Fruit fly (Drosophila melanogaster) whole organism, pupa: ENCODE data around the gene mRpL45.
A peak's percentile ranks its signal among the peaks of the same experiment; 100 is the strongest.

Source experiments
- CG10348 ChIP-seq: fragments of 200-800 bp; sonication (Bioruptor generic); IDR thresholded peaks from 2 replicates; pipeline ENCODE4 v1.3.6; 2022; ENCODE audit warnings: missing biosample characterization, missing genetic modification characterization
- CG12605 ChIP-seq: fragments of 200-800 bp; sonication (Bioruptor generic); IDR thresholded peaks from 2 replicates; pipeline ENCODE4 v1.3.6; 2022; ENCODE audit warnings: missing biosample characterization, missing genetic modification characterization
- CG13204 ChIP-seq: fragments of 200-800 bp; sonication (Bioruptor generic); optimal IDR thresholded peaks from 2 replicates; lab custom pipeline; 2018; ENCODE audit warnings: missing biosample characterization, mild to moderate bottlenecking, missing genetic modification characterization, moderate library complexity
- CG14655 ChIP-seq: fragments of 200-800 bp; sonication (Bioruptor generic); optimal IDR thresholded peaks from 3 replicates; lab custom pipeline; 2017; ENCODE audit warnings: mild to moderate bottlenecking, missing biosample characterization, missing genetic modification reagents, missing genetic modification characterization
- CG15710 ChIP-seq: fragments of 200-800 bp; sonication (Bioruptor generic); optimal IDR thresholded peaks from 2 replicates; lab custom pipeline; 2018; ENCODE audit warnings: missing biosample characterization, mild to moderate bottlenecking, missing genetic modification characterization, moderate library complexity
- CG17806 ChIP-seq: fragments of 200-800 bp; sonication (Bioruptor generic); optimal IDR thresholded peaks from 2 replicates; lab custom pipeline; 2018; ENCODE audit warnings: missing biosample characterization, mild to moderate bottlenecking, missing genetic modification characterization, moderate library complexity
- CG32121 ChIP-seq: fragments of 200-800 bp; sonication (Bioruptor generic); IDR thresholded peaks from 2 replicates; pipeline ENCODE4 v1.3.6; 2022; ENCODE audit warnings: missing biosample characterization, missing genetic modification characterization
- CG34367 ChIP-seq: fragments of 200-800 bp; sonication (Bioruptor generic); optimal IDR thresholded peaks from 2 replicates; lab custom pipeline; 2018; ENCODE audit warnings: missing biosample characterization, mild to moderate bottlenecking, missing genetic modification characterization
- CG4496 ChIP-seq: fragments of 200-800 bp; sonication (Bioruptor generic); IDR thresholded peaks from 3 replicates; pipeline ENCODE4 v1.3.6; 2022; ENCODE audit warnings: missing biosample characterization, missing genetic modification characterization
- CG8159 ChIP-seq: fragments of 200-800 bp; sonication (Bioruptor generic); optimal IDR thresholded peaks from 3 replicates; lab custom pipeline; 2018; ENCODE audit warnings: missing biosample characterization, mild to moderate bottlenecking, missing genetic modification characterization, moderate library complexity
- CG8301 ChIP-seq: fragments of 200-800 bp; sonication (Bioruptor generic); optimal IDR thresholded peaks from 2 replicates; lab custom pipeline; 2018; ENCODE audit warnings: missing biosample characterization, mild to moderate bottlenecking, missing genetic modification characterization
- CG9948 ChIP-seq: fragments of 200-800 bp; sonication (Bioruptor generic); optimal IDR thresholded peaks from 2 replicates; lab custom pipeline; 2018; ENCODE audit warnings: missing biosample characterization, mild to moderate bottlenecking, missing genetic modification characterization, moderate library complexity
- D1 ChIP-seq: fragments of 200-800 bp; sonication (Bioruptor generic); optimal IDR thresholded peaks from 2 replicates; lab custom pipeline; 2018; ENCODE audit warnings: missing biosample characterization, mild to moderate bottlenecking, missing genetic modification characterization, moderate library complexity
- EcR ChIP-seq: fragments of 200-800 bp; sonication (Bioruptor generic); optimal IDR thresholded peaks from 3 replicates; lab custom pipeline; 2019; ENCODE audit warnings: missing biosample characterization, missing genetic modification characterization, mild to moderate bottlenecking, moderate library complexity, missing genetic modification reagents
- Ets98B ChIP-seq: fragments of 200-800 bp; sonication (Bioruptor generic); IDR thresholded peaks from 2 replicates; pipeline ENCODE4 v1.3.6; 2022; ENCODE audit warnings: missing biosample characterization, missing genetic modification characterization
- Pif1A ChIP-seq: fragments of 200-800 bp; sonication (Bioruptor generic); optimal IDR thresholded peaks from 3 replicates; lab custom pipeline; 2016; ENCODE audit warnings: missing biosample characterization, missing genetic modification characterization
- Pif1B ChIP-seq: fragments of 200-800 bp; sonication (Bioruptor generic); optimal IDR thresholded peaks from 3 replicates; lab custom pipeline; 2016; ENCODE audit warnings: missing biosample characterization, missing genetic modification characterization
- Snoo ChIP-seq: fragments of 200-800 bp; sonication (Bioruptor generic); optimal IDR thresholded peaks from 3 replicates; lab custom pipeline; 2017; ENCODE audit warnings: missing biosample characterization, mild to moderate bottlenecking, missing genetic modification characterization, inconsistent platforms
- fd96Ca ChIP-seq: fragments of 200-800 bp; sonication (Bioruptor generic); IDR thresholded peaks from 3 replicates; pipeline ENCODE4 v1.3.6; 2022; ENCODE audit warnings: missing biosample characterization, missing genetic modification characterization
- gl ChIP-seq: fragments of 200-800 bp; sonication (Bioruptor generic); optimal IDR thresholded peaks from 2 replicates; lab custom pipeline; 2018; ENCODE audit warnings: missing biosample characterization, mild to moderate bottlenecking, missing genetic modification characterization
- rn ChIP-seq: fragments of 200-800 bp; sonication (Bioruptor generic); IDR thresholded peaks from 2 replicates; pipeline ENCODE4 v1.3.6; 2022; ENCODE audit warnings: missing biosample characterization, missing genetic modification characterization

Gene mRpL45

dm6 chr3R:22584582-22584981 lies 33.7 kb upstream of the mRpL45 start, which contains the start of the genes CG33107 and CG6937:
Gene CG33107, minus strand, starts transcription at chr3R:22584718.
Gene CG6937, plus strand, starts transcription at chr3R:22584773.
- TF ChIP-seq CG10348 (GFP tag; lab: Robert Waterston, UW) (no peak), CG8301 (tag; lab: Kevin White, UChicago) (no peak), Ets98B (GFP tag; lab: Robert Waterston, UW) (no peak), EcR (GFP tag; lab: Kevin White, UChicago) (no peak), Pif1A (GFP tag; lab: Kevin White, UChicago) (no peak), fd96Ca (GFP tag; lab: Robert Waterston, UW) (no peak), CG13204 (GFP tag; lab: Kevin White, UChicago) (no peak), gl (tag; lab: Kevin White, UChicago) (no peak), CG17806 (tag; lab: Kevin White, UChicago) (no peak)

dm6 chr3R:22586525-22586924 lies 31.8 kb upstream of the mRpL45 start, which contains the start of gene btn:
Gene btn, minus strand, starts transcription at chr3R:22586625.
- TF ChIP-seq Snoo (tag; lab: Kevin White, UChicago) (no peak), D1 (no peak), CG15710 (tag; lab: Kevin White, UChicago) (no peak), Pif1A (GFP tag; lab: Kevin White, UChicago) (no peak), Ets98B (GFP tag; lab: Robert Waterston, UW) (no peak), Pif1B (GFP tag; lab: Kevin White, UChicago) (no peak), gl (tag; lab: Kevin White, UChicago) (no peak)

- TF ChIP-seq CG8159 (tag; lab: Kevin White, UChicago) (no peak), CG13204 (GFP tag; lab: Kevin White, UChicago) (no peak), Ets98B (GFP tag; lab: Robert Waterston, UW) (peak; percentile 21; the same call in 1 of the 2 replicates), fd96Ca (GFP tag; lab: Robert Waterston, UW) (no peak), CG4496 (GFP tag; lab: Robert Waterston, UW) (peak; percentile 5; the same call in 1 of the 3 replicates), gl (tag; lab: Kevin White, UChicago) (no peak), Pif1B (GFP tag; lab: Kevin White, UChicago) (peak; percentile 47), rn (GFP tag; lab: Robert Waterston, UW) (no peak), D1 (no peak), CG10348 (GFP tag; lab: Robert Waterston, UW) (no peak), CG14655 (GFP tag; lab: Kevin White, UChicago) (no peak), CG9948 (tag; lab: Kevin White, UChicago) (no peak), CG8301 (tag; lab: Kevin White, UChicago) (no peak), CG32121 (GFP tag; lab: Robert Waterston, UW) (peak; percentile 48; the same call in 1 of the 2 replicates), CG12605 (0 out of 2 replicates have a peak, but pooled peaks have one; percentile 9), CG17806 (tag; lab: Kevin White, UChicago) (peak; percentile 17), CG34367 (tag; lab: Kevin White, UChicago) (no peak), Pif1A (GFP tag; lab: Kevin White, UChicago) (no peak), Snoo (tag; lab: Kevin White, UChicago) (no peak), EcR (GFP tag; lab: Kevin White, UChicago) (peak; percentile 43), CG15710 (tag; lab: Kevin White, UChicago) (peak; percentile 3)
- TF ChIP-seq, all 21 proteins: peak for 8
Observed at dm6 chr3R:22587419-22587963, 30.8 kb upstream of the mRpL45 start, which contains the start of gene Efa6. Gene Efa6, plus strand, starts transcription at chr3R:22587755.

DNA sequence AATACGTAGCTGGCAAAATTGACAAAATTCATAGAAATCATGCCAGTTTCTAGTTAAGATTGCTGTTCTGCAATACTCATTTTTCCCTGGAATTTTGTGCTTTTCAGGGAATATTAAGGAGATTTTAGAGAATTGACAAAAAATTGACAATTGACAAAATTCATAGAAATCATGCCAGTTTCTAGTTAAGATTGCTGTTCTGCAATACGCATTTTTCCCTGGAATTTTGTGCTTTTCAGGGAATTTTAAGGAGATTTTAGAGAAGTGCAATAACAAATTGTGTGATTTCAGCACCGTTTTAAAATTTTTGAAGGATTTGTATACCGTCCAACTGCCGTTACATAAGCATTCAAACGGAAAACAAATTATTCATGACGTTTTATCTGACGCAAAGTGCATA lies 29.5 kb upstream of the mRpL45 start:
- no peak for TF ChIP-seq CG10348 (GFP tag; lab: Robert Waterston, UW)
- no peak for TF ChIP-seq CG12605
- TF ChIP-seq CG34367 (tag; lab: Kevin White, UChicago) = no peak
- no peak for TF ChIP-seq CG14655 (GFP tag; lab: Kevin White, UChicago)

DNA sequence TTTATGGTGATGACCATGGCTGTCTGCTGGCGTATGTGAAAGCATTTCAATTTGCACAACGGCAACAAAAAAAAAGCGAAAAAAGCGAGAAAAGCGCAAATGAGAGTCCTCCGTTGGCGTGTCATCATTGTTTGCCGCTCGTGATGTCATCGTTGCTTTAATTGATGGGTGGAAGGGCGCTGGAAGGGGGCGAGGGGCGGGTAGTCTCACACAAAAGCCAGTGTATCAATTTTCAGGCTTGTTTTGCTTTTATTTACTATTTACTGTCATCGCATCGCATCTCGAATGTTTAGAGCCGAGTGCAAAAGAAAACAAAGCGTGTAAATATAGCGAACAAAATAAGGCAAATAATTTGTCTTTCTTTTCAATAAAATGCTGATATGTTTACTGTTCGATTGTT lies 29.0 kb upstream of the mRpL45 start:
- TF ChIP-seq CG9948 (tag; lab: Kevin White, UChicago) = peak; percentile 9
- 0 out of 2 replicates have a peak, but pooled peaks have one; percentile 43 for TF ChIP-seq CG12605
- peak; percentile 34 for TF ChIP-seq CG13204 (GFP tag; lab: Kevin White, UChicago)
- TF ChIP-seq fd96Ca (GFP tag; lab: Robert Waterston, UW) = peak; percentile 50; the same call in 2 of the 3 replicates
- peak; percentile 51 for TF ChIP-seq CG8301 (tag; lab: Kevin White, UChicago)
- peak; percentile 29; the same call in 1 of the 2 replicates for TF ChIP-seq Ets98B (GFP tag; lab: Robert Waterston, UW)
- peak; percentile 56; the same call in 1 of the 3 replicates for TF ChIP-seq CG4496 (GFP tag; lab: Robert Waterston, UW)
- no peak for TF ChIP-seq CG14655 (GFP tag; lab: Kevin White, UChicago)
- peak; percentile 14 for TF ChIP-seq CG15710 (tag; lab: Kevin White, UChicago)
- TF ChIP-seq CG34367 (tag; lab: Kevin White, UChicago) = peak; percentile 16
- no peak for TF ChIP-seq Pif1A (GFP tag; lab: Kevin White, UChicago)
- no peak for TF ChIP-seq CG10348 (GFP tag; lab: Robert Waterston, UW)
- TF ChIP-seq rn (GFP tag; lab: Robert Waterston, UW) = no peak
- peak; percentile 23 for TF ChIP-seq CG17806 (tag; lab: Kevin White, UChicago)
- peak; percentile 56 for TF ChIP-seq CG8159 (tag; lab: Kevin White, UChicago)
- no peak for TF ChIP-seq Pif1B (GFP tag; lab: Kevin White, UChicago)
- TF ChIP-seq CG32121 (GFP tag; lab: Robert Waterston, UW) = no peak; the same call in 1 of the 2 replicates
- TF ChIP-seq gl (tag; lab: Kevin White, UChicago) = peak; percentile 75
- TF ChIP-seq EcR (GFP tag; lab: Kevin White, UChicago) = peak; percentile 30
- TF ChIP-seq Snoo (tag; lab: Kevin White, UChicago) = no peak
- no peak for TF ChIP-seq D1
